Fruit fly (Drosophila melanogaster): ENCODE results near the gene CG10947.

dm6 chr2L:20374054-20374507 lies 40.5 kb downstream of the CG10947 start, which contains the start of gene Ugt37A1:
- TF ChIP-seq Mnt (GFP tag; optimal IDR thresholded peaks at IDR 0.05) = no peak
- TF ChIP-seq tj (GFP tag; optimal IDR thresholded peaks at IDR 0.05) = no peak
- no peak for TF ChIP-seq Clk (GFP tag; optimal IDR thresholded peaks at IDR 0.05)
